Worm (Caenorhabditis elegans) whole organism, L4 larva: ENCODE measurements around the gene Y7A5A.7.

Experiments used
- R02D3.7 ChIP-seq: fragments of 150-350 bp; sonication (generic microtip); optimal IDR thresholded peaks from 3 replicates; lab custom pipeline; 2014; ENCODE audit warnings: missing biosample characterization, missing genetic modification characterization
- T20F7.1 ChIP-seq: fragments of 200-800 bp; sonication (Bioruptor generic); optimal IDR thresholded peaks from 2 replicates; lab custom pipeline; 2018; ENCODE audit warnings: mild to moderate bottlenecking, missing genetic modification characterization, missing compliant biosample characterization
- Y75B8A.6 ChIP-seq: fragments of 200-800 bp; sonication (Bioruptor generic); IDR thresholded peaks from 2 replicates; pipeline ENCODE4 v1.3.6; 2022; ENCODE audit warnings: missing genetic modification reagents, missing genetic modification characterization, missing compliant biosample characterization
- ZK337.2 ChIP-seq: fragments of 200-800 bp; sonication (Bioruptor generic); IDR thresholded peaks from 2 replicates; pipeline ENCODE4 v1.3.6; 2022; ENCODE audit warnings: missing genetic modification reagents, missing genetic modification characterization, missing compliant biosample characterization
- aha-1 ChIP-seq: fragments of 150-350 bp; peaks from one replicate; lab custom pipeline; 2014; ENCODE audit warnings: missing biosample characterization, missing genetic modification characterization
- arid-1 ChIP-seq: fragments of 200-800 bp; sonication (Bioruptor generic); conservative IDR thresholded peaks from 2 replicates; pipeline ENCODE4 v1.3.6; 2022; ENCODE audit warnings: missing genetic modification reagents, missing genetic modification characterization, missing compliant biosample characterization
- ceh-32 ChIP-seq: sonication (generic microtip); optimal IDR thresholded peaks from 2 replicates; lab custom pipeline; 2016; ENCODE audit warnings: mild to moderate bottlenecking, missing genetic modification characterization, missing compliant biosample characterization; ENCODE audit not compliant: poor library complexity
- ceh-44 ChIP-seq: fragments of 200-800 bp; sonication (Bioruptor generic); IDR thresholded peaks from 2 replicates; pipeline ENCODE4 v1.3.6; 2022; ENCODE audit warnings: missing genetic modification reagents, missing genetic modification characterization, missing compliant biosample characterization
- daf-16 ChIP-seq, 3 experiments: sonication (generic microtip); optimal IDR thresholded peaks; 2 replicates each; lab custom pipeline; 2016 to 2017; ENCODE audit warnings: missing genetic modification characterization in 3 of 3, missing genetic modification reagents in 3 of 3, mild to moderate bottlenecking in 2 of 3, missing compliant biosample characterization in 2 of 3, missing biosample characterization in 1 of 3, moderate library complexity in 1 of 3
- dmd-9 ChIP-seq: fragments of 200-800 bp; sonication (Bioruptor generic); IDR thresholded peaks from 2 replicates; pipeline ENCODE4 v1.3.6; 2022; ENCODE audit warnings: missing genetic modification reagents, missing genetic modification characterization, missing compliant biosample characterization
- dpl-1 ChIP-seq: fragments of 150-350 bp; optimal IDR thresholded peaks from 2 replicates; lab custom pipeline; 2014; ENCODE audit warnings: missing biosample characterization, missing genetic modification reagents, missing genetic modification characterization
- duxl-1 ChIP-seq: sonication (generic microtip); optimal IDR thresholded peaks from 2 replicates; lab custom pipeline; 2016; ENCODE audit warnings: mild to moderate bottlenecking, missing genetic modification characterization, moderate library complexity, missing compliant biosample characterization; ENCODE audit not compliant: poor library complexity
- dve-1 ChIP-seq: sonication (generic microtip); optimal IDR thresholded peaks from 2 replicates; lab custom pipeline; 2017; ENCODE audit warnings: antibody characterized with exemption, mild to moderate bottlenecking, missing genetic modification characterization, missing compliant biosample characterization; ENCODE audit not compliant: insufficient read depth
- egl-27 ChIP-seq: sonication (generic microtip); optimal IDR thresholded peaks from 3 replicates; lab custom pipeline; 2017; ENCODE audit warnings: missing biosample characterization, missing genetic modification reagents, missing genetic modification characterization
- gei-8 ChIP-seq: fragments of 200-800 bp; sonication (Bioruptor generic); optimal IDR thresholded peaks from 2 replicates; lab custom pipeline; 2018; ENCODE audit warnings: mild to moderate bottlenecking, missing genetic modification characterization, missing compliant biosample characterization
- hif-1 ChIP-seq, 2 experiments: sonication (generic microtip); optimal IDR thresholded peaks; 2 replicates each; lab custom pipeline; 2016 to 2017; ENCODE audit warnings: missing compliant biosample characterization in 2 of 2, missing genetic modification characterization in 2 of 2, missing genetic modification reagents in 2 of 2, missing genotype in 2 of 2, mild to moderate bottlenecking in 1 of 2
- hlh-11 ChIP-seq: fragments of 200-800 bp; sonication (Bioruptor generic); optimal IDR thresholded peaks from 2 replicates; lab custom pipeline; 2018; ENCODE audit warnings: mild to moderate bottlenecking, missing genetic modification characterization, missing compliant biosample characterization
- jun-1 ChIP-seq: fragments of 150-350 bp; optimal IDR thresholded peaks from 2 replicates; lab custom pipeline; 2014; ENCODE audit warnings: missing biosample characterization, missing genetic modification reagents, missing genetic modification characterization
- lim-7 ChIP-seq: fragments of 200-800 bp; sonication (Bioruptor generic); IDR thresholded peaks from 2 replicates; pipeline ENCODE4 v1.3.6; 2022; ENCODE audit warnings: missing genetic modification characterization, missing compliant biosample characterization
- lin-15B ChIP-seq: fragments of 150-350 bp; sonication (generic microtip); optimal IDR thresholded peaks from 3 replicates; lab custom pipeline; 2014; ENCODE audit warnings: missing biosample characterization, missing genetic modification characterization
- lin-39 ChIP-seq: fragments of 150-350 bp; optimal IDR thresholded peaks from 2 replicates; lab custom pipeline; 2014; ENCODE audit warnings: missing biosample characterization, missing genetic modification reagents, missing genetic modification characterization
- lir-3 ChIP-seq: sonication (generic microtip); optimal IDR thresholded peaks from 2 replicates; lab custom pipeline; 2016; ENCODE audit warnings: mild to moderate bottlenecking, missing genetic modification characterization, missing compliant biosample characterization
- madf-5 ChIP-seq, 2 experiments: fragments of 200-800 bp; sonication (Bioruptor generic); IDR thresholded peaks; 2 replicates each; pipeline ENCODE4 v1.3.6; 2022; ENCODE audit warnings: missing compliant biosample characterization in 2 of 2, missing genetic modification characterization in 2 of 2
- mxl-3 ChIP-seq: fragments of 200-800 bp; sonication (Bioruptor generic); optimal IDR thresholded peaks from 2 replicates; lab custom pipeline; 2018; ENCODE audit warnings: mild to moderate bottlenecking, missing genetic modification characterization, missing compliant biosample characterization
- nhr-102 ChIP-seq: sonication (generic microtip); optimal IDR thresholded peaks from 2 replicates; lab custom pipeline; 2016; ENCODE audit warnings: mild to moderate bottlenecking, missing genetic modification characterization, moderate library complexity, missing compliant biosample characterization
- nhr-11 ChIP-seq: fragments of 150-350 bp; optimal IDR thresholded peaks from 2 replicates; lab custom pipeline; 2014; ENCODE audit warnings: missing biosample characterization, missing genetic modification characterization
- nhr-28 ChIP-seq: fragments of 150-350 bp; optimal IDR thresholded peaks from 2 replicates; lab custom pipeline; 2014; ENCODE audit warnings: missing biosample characterization, missing genetic modification characterization
- nhr-41 ChIP-seq: fragments of 200-800 bp; sonication (Bioruptor generic); IDR thresholded peaks from 2 replicates; pipeline ENCODE4 v1.3.6; 2022; ENCODE audit warnings: missing genetic modification reagents, missing genetic modification characterization, missing compliant biosample characterization
- nhr-77 ChIP-seq: fragments of 150-350 bp; optimal IDR thresholded peaks from 2 replicates; lab custom pipeline; 2014; ENCODE audit warnings: missing biosample characterization, missing genetic modification characterization
- pqm-1 ChIP-seq: sonication (generic microtip); optimal IDR thresholded peaks from 2 replicates; lab custom pipeline; 2017; ENCODE audit warnings: missing biosample characterization, missing genetic modification characterization
- saeg-2 ChIP-seq: fragments of 200-800 bp; sonication (Bioruptor generic); IDR thresholded peaks from 2 replicates; pipeline ENCODE4 v1.3.6; 2022; ENCODE audit warnings: missing genetic modification reagents, missing genetic modification characterization, missing compliant biosample characterization
- sdz-12 ChIP-seq: fragments of 200-800 bp; sonication (Bioruptor generic); optimal IDR thresholded peaks from 2 replicates; lab custom pipeline; 2018; ENCODE audit warnings: mild to moderate bottlenecking, missing genetic modification characterization, missing compliant biosample characterization
- set-16 ChIP-seq: fragments of 200-800 bp; sonication (Bioruptor generic); IDR thresholded peaks from 2 replicates; pipeline ENCODE4 v1.3.6; 2022; ENCODE audit warnings: missing genetic modification reagents, missing genetic modification characterization, missing compliant biosample characterization
- skn-1 ChIP-seq: fragments of 150-350 bp; optimal IDR thresholded peaks from 2 replicates; lab custom pipeline; 2014; ENCODE audit warnings: missing biosample characterization, missing genetic modification characterization
- snpc-1.2 ChIP-seq: fragments of 200-800 bp; sonication (Bioruptor generic); IDR thresholded peaks from 2 replicates; pipeline ENCODE4 v1.3.6; 2022; ENCODE audit warnings: missing genetic modification reagents, missing genetic modification characterization, missing compliant biosample characterization
- snpc-4 ChIP-seq: fragments of 150-350 bp; optimal IDR thresholded peaks from 2 replicates; lab custom pipeline; 2014; ENCODE audit warnings: missing biosample characterization, missing genetic modification characterization
- spr-1 ChIP-seq: sonication (generic microtip); optimal IDR thresholded peaks from 2 replicates; lab custom pipeline; 2016; ENCODE audit warnings: mild to moderate bottlenecking, missing genetic modification characterization, missing compliant biosample characterization
- vab-7 ChIP-seq: fragments of 200-800 bp; sonication (Bioruptor generic); IDR thresholded peaks from 2 replicates; pipeline ENCODE4 v1.3.6; 2022; ENCODE audit warnings: missing genetic modification reagents, missing genetic modification characterization, missing compliant biosample characterization

Gene Y7A5A.7

ce11 chrX:15770787-15771186 lies 33.2 kb downstream of the Y7A5A.7 start:
- TF ChIP-seq aha-1 (tag; lab: Kevin White, UChicago) (no peak), set-16 (peak; percentile 37; the same call in 1 of the 2 replicates)

ce11 chrX:15769895-15770559 lies 33.9 kb downstream of the Y7A5A.7 start:
- TF ChIP-seq lin-39 (tag; lab: Kevin White, UChicago), result no peak
- peak; percentile 49 for TF ChIP-seq pqm-1
- no peak for TF ChIP-seq madf-5 (GFP tag; IDR thresholded peaks at IDR 0.05; lab: Robert Waterston, UW)
- no peak for TF ChIP-seq daf-16 (GFP tag; optimal IDR thresholded peaks at IDR 0.05; lab: Kevin White, UChicago)
- peak; percentile 59 for TF ChIP-seq daf-16 (tag; optimal IDR thresholded peaks at IDR 0.05; lab: Kevin White, UChicago)
- no peak for TF ChIP-seq ZK337.2
- no peak for TF ChIP-seq egl-27 (tag; lab: Kevin White, UChicago)
- no peak for TF ChIP-seq saeg-2 (GFP tag; lab: Robert Waterston, UW)
- TF ChIP-seq dpl-1 (GFP tag; lab: Kevin White, UChicago), result no peak
- no peak for TF ChIP-seq mxl-3 (GFP tag; lab: Kevin White, UChicago)
- no peak for TF ChIP-seq R02D3.7 (tag; lab: Kevin White, UChicago)
- no peak for TF ChIP-seq nhr-11
- no peak for TF ChIP-seq hif-1 (tag; optimal IDR thresholded peaks at IDR 0.05; lab: Kevin White, UChicago)
- TF ChIP-seq arid-1, result no peak
- TF ChIP-seq lim-7, result no peak
- no peak for TF ChIP-seq T20F7.1 (GFP tag; lab: Kevin White, UChicago)
- no peak for TF ChIP-seq Y75B8A.6 (GFP tag; lab: Robert Waterston, UW)
- TF ChIP-seq lir-3 (tag; lab: Kevin White, UChicago), result no peak
- TF ChIP-seq snpc-4 (tag; lab: Kevin White, UChicago), result no peak
- TF ChIP-seq sdz-12 (GFP tag; lab: Kevin White, UChicago), result no peak
- TF ChIP-seq spr-1 (tag; lab: Kevin White, UChicago), result no peak
- TF ChIP-seq dmd-9 (GFP tag; lab: Robert Waterston, UW), result no peak
- peak; percentile 18 for TF ChIP-seq dve-1 (tag; lab: Kevin White, UChicago)
- TF ChIP-seq skn-1 (tag; lab: Kevin White, UChicago), result no peak
- TF ChIP-seq snpc-1.2 (GFP tag; lab: Robert Waterston, UW), result no peak
- TF ChIP-seq nhr-41, result no peak
- TF ChIP-seq nhr-102 (tag; lab: Kevin White, UChicago), result no peak
- no peak for TF ChIP-seq ceh-32 (tag; lab: Kevin White, UChicago)
- no peak for TF ChIP-seq hlh-11 (tag; lab: Kevin White, UChicago)
- no peak for TF ChIP-seq jun-1 (tag; lab: Kevin White, UChicago)
- TF ChIP-seq gei-8 (GFP tag; lab: Kevin White, UChicago), result no peak
- no peak for TF ChIP-seq vab-7 (GFP tag; lab: Robert Waterston, UW)
- TF ChIP-seq lin-15B (tag; lab: Kevin White, UChicago), result no peak
- peak; percentile 24 for TF ChIP-seq nhr-77 (tag; lab: Kevin White, UChicago)
- no peak for TF ChIP-seq duxl-1 (tag; lab: Kevin White, UChicago)
- TF ChIP-seq nhr-28 (tag; lab: Kevin White, UChicago), result peak; percentile 14
- no peak for TF ChIP-seq ceh-44 (GFP tag; lab: Robert Waterston, UW)

ce11 chrX:15768532-15768931 lies 35.4 kb downstream of the Y7A5A.7 start:
- TF ChIP-seq egl-27 (tag; lab: Kevin White, UChicago) (no peak), aha-1 (tag; lab: Kevin White, UChicago) (peak; percentile 26)
- TF ChIP-seq, all 104 proteins: peak for 1
